Fruit fly (Drosophila melanogaster): ENCODE measurements around the gene CG15169.

The CG15169 gene

DNA sequence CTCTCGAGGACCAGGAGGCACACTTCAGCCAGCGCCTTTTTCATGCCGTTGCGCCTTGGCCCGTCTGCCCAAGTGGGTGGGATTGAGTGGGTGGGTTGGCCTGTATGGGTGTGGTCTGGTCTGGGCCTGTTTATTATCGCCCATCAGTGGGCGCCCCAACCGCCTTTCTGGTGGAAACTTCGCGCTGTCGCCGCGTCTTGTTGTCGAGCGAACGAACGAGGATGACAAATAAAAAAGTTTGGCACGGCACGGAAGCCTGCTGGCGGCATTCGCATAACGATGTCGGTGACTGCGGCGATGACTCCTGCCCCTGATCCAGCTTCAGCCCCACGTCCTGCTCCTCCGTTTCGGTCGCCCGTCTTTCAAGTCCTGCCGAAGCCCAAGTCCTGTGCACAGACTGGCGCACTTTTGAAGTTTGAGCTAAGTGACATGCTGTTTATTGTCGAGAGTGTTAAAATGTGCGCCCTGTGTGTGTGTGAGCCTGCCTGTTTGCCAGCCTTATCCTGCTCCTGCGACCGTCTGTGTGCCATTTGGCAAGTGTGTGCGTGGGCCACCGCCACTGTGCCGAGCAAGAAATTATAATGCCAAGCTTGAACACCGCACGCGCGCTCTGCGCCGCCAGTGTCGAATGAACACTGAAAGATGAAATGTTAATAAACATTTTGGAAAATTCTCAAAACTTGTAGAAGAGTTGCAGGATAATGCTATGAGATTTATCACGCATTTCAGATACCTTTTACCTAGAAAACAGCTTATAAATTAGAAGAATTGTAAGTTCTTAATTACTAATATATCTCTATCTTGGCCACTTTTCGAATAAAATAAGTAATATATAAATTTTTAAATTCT is 23.4 kb downstream of the CG15169 start (continued):
- no peak for TF ChIP-seq hkb (optimal IDR thresholded peaks at IDR 0.05)
- TF ChIP-seq hkb (GFP tag; IDR thresholded peaks at IDR 0.05) = peak; percentile 73
- TF ChIP-seq CG2120 (GFP tag; optimal IDR thresholded peaks at IDR 0.05) = peak; percentile 75
- peak; percentile 3 for TF ChIP-seq pum (GFP tag; optimal IDR thresholded peaks at IDR 0.05)
- peak; percentile 70 for TF ChIP-seq sug (tag; optimal IDR thresholded peaks at IDR 0.05)
- peak; percentile 53 for TF ChIP-seq CG4424 (GFP tag; optimal IDR thresholded peaks at IDR 0.05)
- peak; percentile 62 for TF ChIP-seq D19B (GFP tag; optimal IDR thresholded peaks at IDR 0.05)
- 0 out of 3 replicates have a peak, but pooled peaks have one; percentile 32 for TF ChIP-seq CG11560 (tag; IDR thresholded peaks at IDR 0.05)
- peak; percentile 39 for TF ChIP-seq salm (tag; optimal IDR thresholded peaks at IDR 0.05)
- peak; percentile 89 for TF ChIP-seq CG13296 (GFP tag; optimal IDR thresholded peaks at IDR 0.05)
- no peak for TF ChIP-seq CG14860 (GFP tag; IDR thresholded peaks at IDR 0.05; ENCODE audit: partially characterized antibody)
- 0 out of 2 replicates have a peak, but pooled peaks have one; percentile 5 for TF ChIP-seq NFAT (GFP tag; IDR thresholded peaks at IDR 0.05)
- no peak for TF ChIP-seq Trl (optimal IDR thresholded peaks at IDR 0.05)
- TF ChIP-seq Trl (GFP tag; optimal IDR thresholded peaks at IDR 0.05) = no peak
- no peak for TF ChIP-seq CG8478 (optimal IDR thresholded peaks at IDR 0.05)
- TF ChIP-seq CG12071 (GFP tag; optimal IDR thresholded peaks at IDR 0.05) = no peak
- TF ChIP-seq Kr (GFP tag; optimal IDR thresholded peaks at IDR 0.05) = no peak
- peak; percentile 80 for TF ChIP-seq CG6765 (GFP tag; optimal IDR thresholded peaks at IDR 0.05)
- peak; percentile 75 for TF ChIP-seq CG12391 (tag; optimal IDR thresholded peaks at IDR 0.05)
- TF ChIP-seq Antp (GFP tag; optimal IDR thresholded peaks at IDR 0.05) = no peak
- peak; percentile 52 for TF ChIP-seq CG16815 (GFP tag; optimal IDR thresholded peaks at IDR 0.05)
- no peak for TF ChIP-seq Doc3 (GFP tag; IDR thresholded peaks at IDR 0.05; ENCODE audit: partially characterized antibody)
- TF ChIP-seq lmd (GFP tag; IDR thresholded peaks at IDR 0.05) = peak; percentile 62
- no peak for TF ChIP-seq Doc2 (GFP tag; IDR thresholded peaks at IDR 0.05)
- 0 out of 2 replicates have a peak, but pooled peaks have one; percentile 29 for TF ChIP-seq CG32772 (GFP tag; IDR thresholded peaks at IDR 0.05)
- no peak for TF ChIP-seq mld (GFP tag; IDR thresholded peaks at IDR 0.05; ENCODE audit: partially characterized antibody)
- TF ChIP-seq CG13624 (GFP tag; optimal IDR thresholded peaks at IDR 0.05) = no peak
- peak; percentile 65 for TF ChIP-seq fd3F (GFP tag; optimal IDR thresholded peaks at IDR 0.05)
- peak; percentile 66 for TF ChIP-seq mirr (GFP tag; optimal IDR thresholded peaks at IDR 0.05)
- TF ChIP-seq ap (GFP tag; IDR thresholded peaks at IDR 0.05) = 0 out of 2 replicates have a peak, but pooled peaks have one; percentile 24
- TF ChIP-seq dpn (GFP tag; optimal IDR thresholded peaks at IDR 0.05) = peak; percentile 29 to 37
- no peak for TF ChIP-seq dm (GFP tag; optimal IDR thresholded peaks at IDR 0.05)
- peak; percentile 91 for TF ChIP-seq Fer1 (GFP tag; optimal IDR thresholded peaks at IDR 0.05)
- peak; percentile 86 for TF ChIP-seq gem (tag; optimal IDR thresholded peaks at IDR 0.05)
- TF ChIP-seq CG16813 (GFP tag; IDR thresholded peaks at IDR 0.05; ENCODE audit: partially characterized antibody) = no peak
- TF ChIP-seq vfl (GFP tag; optimal IDR thresholded peaks at IDR 0.05) = peak; percentile 27
- no peak for TF ChIP-seq stwl (tag; optimal IDR thresholded peaks at IDR 0.05)
- no peak for TF ChIP-seq dmrt11E (tag; optimal IDR thresholded peaks at IDR 0.05)
- no peak for TF ChIP-seq fru (optimal IDR thresholded peaks at IDR 0.05)
- TF ChIP-seq CG7357 (GFP tag; IDR thresholded peaks at IDR 0.05) = peak; percentile 60; the same call in 1 of the 3 replicates
- peak in 1 of 2 experiments; percentile 20 for TF ChIP-seq crp (GFP tag; optimal IDR thresholded peaks at IDR 0.05)
- peak; percentile 54; the same call in 1 of the 2 replicates for TF ChIP-seq Taf1 (GFP tag; IDR thresholded peaks at IDR 0.05)
- peak; percentile 39 for TF ChIP-seq CG5245 (GFP tag; optimal IDR thresholded peaks at IDR 0.05)
- TF ChIP-seq zfh2 (GFP tag; optimal IDR thresholded peaks at IDR 0.05) = peak; percentile 10
- peak; percentile 17 for TF ChIP-seq CG3407 (GFP tag; optimal IDR thresholded peaks at IDR 0.05)
- peak; percentile 63 for TF ChIP-seq CG14014 (GFP tag; IDR thresholded peaks at IDR 0.05)
- TF ChIP-seq Oaz (GFP tag; IDR thresholded peaks at IDR 0.05) = peak; percentile 60
- TF ChIP-seq pan (optimal IDR thresholded peaks at IDR 0.05) = no peak
- peak in 1 of 2 experiments; percentile 67 for TF ChIP-seq pan (GFP tag; optimal IDR thresholded peaks at IDR 0.05 in 1 of 2, IDR thresholded peaks at IDR 0.05 in 1 of 2)
- TF ChIP-seq Poxn (GFP tag; IDR thresholded peaks at IDR 0.05) = no peak

Data from whole organism, embryonic.